Worm (Caenorhabditis elegans) whole organism, L4/young adult: ENCODE data around the gene fbxb-105.

Source experiments
- W03F9.2 ChIP-seq: fragments of 150-350 bp; optimal IDR thresholded peaks from 2 replicates; lab custom pipeline; 2014; ENCODE audit warnings: missing biosample characterization, missing genetic modification characterization
- dao-5 ChIP-seq: sonication (generic microtip); optimal IDR thresholded peaks from 2 replicates; lab custom pipeline; 2016; ENCODE audit warnings: missing genotype, missing genetic modification characterization, moderate library complexity, missing compliant biosample characterization

DNA sequence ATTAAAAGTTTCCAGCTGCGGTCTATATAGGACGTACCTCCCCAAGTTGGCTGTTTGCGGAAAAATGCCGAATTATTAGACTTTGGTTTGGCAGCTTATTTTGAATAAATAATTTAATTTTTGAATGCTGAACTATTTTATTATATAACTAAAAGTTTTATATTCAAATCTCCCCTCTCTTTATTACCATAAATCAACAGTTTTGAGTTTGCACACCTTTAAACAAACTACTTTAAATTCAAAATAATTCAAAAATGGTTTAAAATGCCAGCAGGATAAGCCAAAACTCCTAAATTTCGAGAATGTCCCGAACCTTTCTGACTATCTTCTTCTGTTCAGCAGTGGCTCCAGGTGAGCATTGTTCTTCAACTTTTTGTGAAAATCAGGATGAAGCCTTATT lies 8.6 kb upstream of the fbxb-105 start, which contains the start of gene F08D12.3:
- TF ChIP-seq dao-5 (tag; lab: Kevin White, UChicago) (no peak), W03F9.2 (no peak)
